Fruit fly (Drosophila melanogaster): Measurements from ENCODE around the gene CG17944.
A peak's percentile ranks its signal among the peaks of the same experiment; 100 is the strongest.

DNA sequence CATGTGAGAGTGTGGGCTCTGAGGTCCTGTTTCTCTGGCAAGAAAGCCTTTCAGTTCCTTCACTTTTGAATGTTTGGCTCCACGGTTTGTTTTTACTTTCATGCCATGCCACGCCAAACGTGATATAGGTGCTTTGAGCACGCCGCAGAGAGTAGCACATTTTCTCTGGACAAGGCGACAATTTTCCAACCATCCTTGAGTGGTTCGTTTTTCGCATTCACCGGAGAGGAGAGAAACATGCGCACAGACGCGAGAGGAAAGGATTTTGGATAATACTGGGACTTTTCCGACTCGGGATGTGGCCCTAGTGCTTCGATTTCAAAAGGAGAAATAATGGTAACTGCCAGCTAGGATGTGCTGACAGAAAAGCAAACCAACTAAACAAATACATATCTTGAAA lies 32.1 kb upstream of the CG17944 start:
- TF ChIP-seq Mnt (GFP tag; optimal IDR thresholded peaks at IDR 0.05) (no peak), Hr96 (GFP tag; optimal IDR thresholded peaks at IDR 0.05) (no peak), CG5204 (GFP tag; optimal IDR thresholded peaks at IDR 0.05) (no peak), cic (GFP tag; optimal IDR thresholded peaks at IDR 0.05) (no peak), bab1 (GFP tag; optimal IDR thresholded peaks at IDR 0.05) (no peak), CG33017 (tag; optimal IDR thresholded peaks at IDR 0.05) (no peak), tj (GFP tag; optimal IDR thresholded peaks at IDR 0.05) (no peak), Crg-1 (GFP tag; optimal IDR thresholded peaks at IDR 0.05) (no peak), CG1620 (GFP tag; optimal IDR thresholded peaks at IDR 0.05) (no peak), CG14711 (tag; optimal IDR thresholded peaks at IDR 0.05) (no peak), CG7045 (GFP tag; optimal IDR thresholded peaks at IDR 0.05) (no peak), pad (GFP tag; optimal IDR thresholded peaks at IDR 0.05) (peak; percentile 77)

All from whole organism, adult.